Fruit fly (Drosophila melanogaster): Measurements from ENCODE around the gene inaF-A.

The inaF-A gene

dm6 chrX:11685918-11686640 lies 47.6 kb downstream of the inaF-A start (continued):
- TF ChIP-seq BtbVII (GFP tag; optimal IDR thresholded peaks at IDR 0.05) (peak; percentile 81), kni (GFP tag; optimal IDR thresholded peaks at IDR 0.05) (peak; percentile 78), phol (tag; optimal IDR thresholded peaks at IDR 0.05) (no peak), CG34224 (GFP tag; IDR thresholded peaks at IDR 0.05; ENCODE audit: partially characterized antibody) (peak; percentile 57), HLHmδ (GFP tag; optimal IDR thresholded peaks at IDR 0.05) (peak; percentile 72), kay (GFP tag; optimal IDR thresholded peaks at IDR 0.05) (no peak), fu2 (GFP tag; optimal IDR thresholded peaks at IDR 0.05) (no peak), Taf1 (GFP tag; IDR thresholded peaks at IDR 0.05) (no peak), CG8944 (GFP tag; optimal IDR thresholded peaks at IDR 0.05) (no peak), ERR (GFP tag; optimal IDR thresholded peaks at IDR 0.05) (no peak), stc (GFP tag; IDR thresholded peaks at IDR 0.05) (peak; percentile 26; the same call in 1 of the 2 replicates), gsb-n (tag; optimal IDR thresholded peaks at IDR 0.05) (no peak), hth (optimal IDR thresholded peaks at IDR 0.05) (no peak), CG6813 (GFP tag; optimal IDR thresholded peaks at IDR 0.05) (peak; percentile 69), Ets97D (GFP tag; optimal IDR thresholded peaks at IDR 0.05) (no peak), C15 (GFP tag; IDR thresholded peaks at IDR 0.05) (no peak), vvl (GFP tag; IDR thresholded peaks at IDR 0.05) (peak; percentile 67; the same call in 1 of the 2 replicates)

DNA sequence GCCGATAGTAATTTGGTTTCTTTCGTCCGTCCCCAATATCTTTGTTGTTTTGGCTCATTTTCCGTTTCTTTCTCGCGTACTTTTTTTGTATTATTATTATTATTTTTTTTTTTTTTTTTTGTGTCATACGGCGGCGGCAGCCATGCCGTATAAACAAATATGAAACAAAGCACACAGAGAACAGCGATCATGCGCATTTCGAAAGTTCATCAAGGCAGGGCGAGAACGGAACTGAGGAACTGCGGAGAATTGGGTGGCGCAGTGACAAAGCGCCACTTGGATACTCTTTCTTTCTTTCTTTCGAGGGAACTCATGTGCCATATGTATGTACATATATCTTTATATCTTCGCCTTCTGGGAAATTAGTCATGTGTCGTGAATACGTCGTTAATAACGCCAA lies 49.2 kb downstream of the inaF-A start:
- TF ChIP-seq chinmo (GFP tag; IDR thresholded peaks at IDR 0.05; ENCODE audit: partially characterized antibody) (0 out of 4 replicates have a peak, but pooled peaks have one; percentile 9), CG12155 (GFP tag; optimal IDR thresholded peaks at IDR 0.05) (no peak), Hsf (GFP tag; optimal IDR thresholded peaks at IDR 0.05) (no peak), BtbVII (GFP tag; optimal IDR thresholded peaks at IDR 0.05) (peak; percentile 17), CG7987 (GFP tag; optimal IDR thresholded peaks at IDR 0.05) (peak; percentile 21), CG12659 (GFP tag; optimal IDR thresholded peaks at IDR 0.05) (peak; percentile 4), lab (GFP tag; optimal IDR thresholded peaks at IDR 0.05) (no peak), sens (GFP tag) (peak; percentile 54), CG2678 (tag; optimal IDR thresholded peaks at IDR 0.05) (peak; percentile 14), Med (GFP tag) (peak; percentile 69), tll (GFP tag; optimal IDR thresholded peaks at IDR 0.05) (no peak), CG18599 (GFP tag; optimal IDR thresholded peaks at IDR 0.05) (peak; percentile 11), aop (GFP tag; IDR thresholded peaks at IDR 0.05) (0 out of 2 replicates have a peak, but pooled peaks have one; percentile 42), Ptx1 (GFP tag; IDR thresholded peaks at IDR 0.05) (no peak), sob (GFP tag; IDR thresholded peaks at IDR 0.05) (0 out of 2 replicates have a peak, but pooled peaks have one; percentile 13), jumu (GFP tag; optimal IDR thresholded peaks at IDR 0.05) (no peak), nom (GFP tag; optimal IDR thresholded peaks at IDR 0.05) (peak; percentile 68), CG42726 (GFP tag; IDR thresholded peaks at IDR 0.05; ENCODE audit: partially characterized antibody) (no peak), CG12769 (tag; optimal IDR thresholded peaks at IDR 0.05) (peak; percentile 8), Tbp (GFP tag; optimal IDR thresholded peaks at IDR 0.05) (no peak), CG17328 (GFP tag; IDR thresholded peaks at IDR 0.05) (0 out of 2 replicates have a peak, but pooled peaks have one; percentile 25), CG13296 (GFP tag; optimal IDR thresholded peaks at IDR 0.05) (peak; percentile 3), CHES-1-like (GFP tag; optimal IDR thresholded peaks at IDR 0.05) (no peak), CG9215 (GFP tag; IDR thresholded peaks at IDR 0.05) (no peak), D19A (tag; optimal IDR thresholded peaks at IDR 0.05) (peak; percentile 96), CG1603 (tag; optimal IDR thresholded peaks at IDR 0.05) (peak; percentile 22), dysf (GFP tag; IDR thresholded peaks at IDR 0.05) (0 out of 3 replicates have a peak, but pooled peaks have one; percentile 22), ATbp (GFP tag; optimal IDR thresholded peaks at IDR 0.05) (peak; percentile 15), row (GFP tag; IDR thresholded peaks at IDR 0.05) (peak; percentile 70), ind (GFP tag; optimal IDR thresholded peaks at IDR 0.05) (no peak), CG8290 (GFP tag; optimal IDR thresholded peaks at IDR 0.05) (no peak), CG8290 (tag; optimal IDR thresholded peaks at IDR 0.05) (peak in 1 of 2 experiments; percentile 42), CG11723 (GFP tag; optimal IDR thresholded peaks at IDR 0.05) (no peak)

Measured in whole organism, embryonic.